Worm (Caenorhabditis elegans) whole organism, early embryonic: ENCODE results near the gene srsx-36.

ENCODE experiments used
- ama-1 ChIP-seq: fragments of 150-350 bp; optimal IDR thresholded peaks from 2 replicates; lab custom pipeline; 2014
- flt-1 ChIP-seq: fragments of 200-800 bp; sonication (Bioruptor generic); IDR thresholded peaks from 2 replicates; pipeline ENCODE4 v1.3.6; 2022; ENCODE audit warnings: missing genetic modification characterization, missing compliant biosample characterization
- hmbx-1 ChIP-seq: sonication (generic microtip); optimal IDR thresholded peaks from 2 replicates; lab custom pipeline; 2016; ENCODE audit warnings: mild to moderate bottlenecking, missing genetic modification characterization, missing compliant biosample characterization
- sea-1 ChIP-seq: fragments of 200-800 bp; sonication (Bioruptor generic); conservative IDR thresholded peaks from 2 replicates; pipeline ENCODE4 v1.3.6; 2022; ENCODE audit warnings: missing genetic modification characterization, missing compliant biosample characterization
- tra-4 ChIP-seq: sonication (generic microtip); optimal IDR thresholded peaks from 2 replicates; lab custom pipeline; 2017; ENCODE audit warnings: missing genetic modification characterization, missing compliant biosample characterization

DNA sequence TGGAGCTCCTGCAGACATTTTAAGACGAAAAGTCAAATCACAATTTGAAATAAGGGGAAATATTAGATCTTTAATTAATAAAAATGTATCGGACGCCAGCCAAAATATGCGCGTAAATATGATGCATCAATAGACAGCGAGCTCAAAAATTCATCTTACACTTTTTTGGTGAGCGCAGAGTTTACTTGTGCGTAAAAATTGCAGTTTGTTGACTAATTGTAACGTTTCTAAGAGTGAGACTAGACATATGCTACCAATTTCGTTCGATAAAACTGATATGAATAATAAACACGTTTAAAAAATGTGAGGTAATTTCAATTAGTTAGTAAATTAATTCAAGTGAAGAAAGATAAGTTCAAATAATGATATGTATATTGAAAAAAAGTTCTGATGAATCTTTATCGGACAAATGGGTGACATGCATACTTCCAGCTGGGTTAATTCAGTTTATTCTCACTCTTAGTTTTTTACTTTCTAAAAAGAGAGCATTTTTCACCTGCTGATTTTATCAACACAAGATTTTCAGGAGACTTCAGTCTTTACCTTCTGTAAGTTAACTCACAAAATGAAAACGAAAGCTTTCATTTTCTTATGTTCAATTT, 30.2 kb downstream of the srsx-36 start, which contains the start of the genes nhr-285 and irld-52:
- TF ChIP-seq flt-1 (GFP tag; lab: Robert Waterston, UW) (no peak), hmbx-1 (no peak), tra-4 (tag; lab: Kevin White, UChicago) (no peak), ama-1 (lab: Kevin White, UChicago) (no peak), sea-1 (GFP tag; lab: Robert Waterston, UW) (no peak)
